Worm (Caenorhabditis elegans): Measurements from ENCODE around the gene zchc-1A.

DNA sequence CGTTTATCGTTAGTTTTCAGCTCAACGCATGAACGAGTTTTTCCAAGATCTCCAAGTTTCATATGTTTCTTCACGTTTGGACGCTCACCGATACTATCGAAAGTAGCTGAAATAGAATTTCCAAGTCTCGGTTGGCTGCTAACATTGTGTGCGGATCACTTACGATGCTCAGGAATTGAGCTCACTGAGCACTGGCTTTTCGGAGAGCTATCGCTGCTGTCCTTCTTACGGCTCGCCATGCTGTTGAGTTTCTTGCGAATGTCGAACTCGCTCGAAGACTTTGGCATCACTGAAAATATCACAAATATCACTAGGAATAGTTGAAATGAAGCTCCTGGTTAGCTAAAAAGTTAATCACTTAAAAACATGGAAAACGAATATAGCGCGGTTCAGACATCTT, 22.3 kb upstream of the zchc-1A start:
- TF ChIP-seq flt-1 (GFP tag; IDR thresholded peaks at IDR 0.05) (no peak), ref-1 (GFP tag; conservative IDR thresholded peaks at IDR 0.05) (no peak), ztf-23 (GFP tag; IDR thresholded peaks at IDR 0.05) (no peak), cog-1 (tag; optimal IDR thresholded peaks at IDR 0.05) (no peak)
